Fruit fly (Drosophila melanogaster) whole organism, embryonic: Measurements from ENCODE around the gene Tasp1.
A peak's percentile ranks its signal among the peaks of the same experiment; 100 is the strongest.

ENCODE experiments used
- Ada2b ChIP-seq: fragments of 200-800 bp; sonication (Bioruptor generic); IDR thresholded peaks from 2 replicates; pipeline ENCODE4 v1.3.6; 2022; ENCODE audit warnings: missing biosample characterization, missing genetic modification characterization
- Atf-2 ChIP-seq: fragments of 200-800 bp; sonication (Bioruptor generic); optimal IDR thresholded peaks from 2 replicates; lab custom pipeline; 2016; ENCODE audit warnings: missing biosample characterization, missing genetic modification characterization
- CG10209 ChIP-seq: fragments of 200-800 bp; sonication (Bioruptor generic); optimal IDR thresholded peaks from 3 replicates; lab custom pipeline; 2017; ENCODE audit warnings: missing biosample characterization, mild to moderate bottlenecking, missing genetic modification characterization, missing genetic modification reagents
- CG1024 ChIP-seq: fragments of 200-800 bp; sonication (Bioruptor generic); IDR thresholded peaks from 2 replicates; pipeline ENCODE4 v1.3.6; 2022; ENCODE audit warnings: missing biosample characterization, missing genetic modification characterization
- CG10321 ChIP-seq: fragments of 200-800 bp; sonication (Bioruptor generic); IDR thresholded peaks from 2 replicates; pipeline ENCODE4 v1.3.6; 2022; ENCODE audit warnings: missing biosample characterization, missing genetic modification characterization
- CG11456 ChIP-seq: fragments of 200-800 bp; sonication (Bioruptor generic); IDR thresholded peaks from 3 replicates; pipeline ENCODE4 v1.3.6; 2022; ENCODE audit warnings: missing biosample characterization, missing genetic modification characterization
- CG11723 ChIP-seq: fragments of 200-800 bp; sonication (Bioruptor generic); optimal IDR thresholded peaks from 2 replicates; lab custom pipeline; 2017; ENCODE audit warnings: missing biosample characterization, mild to moderate bottlenecking, missing genetic modification characterization
- CG13624 ChIP-seq: fragments of 200-800 bp; sonication (Bioruptor generic); optimal IDR thresholded peaks from 2 replicates; lab custom pipeline; 2016; ENCODE audit warnings: missing biosample characterization, missing genetic modification characterization
- CG15514 ChIP-seq: fragments of 200-800 bp; sonication (Bioruptor generic); optimal IDR thresholded peaks from 3 replicates; lab custom pipeline; 2017; ENCODE audit warnings: missing biosample characterization, missing genetic modification characterization, mild to moderate bottlenecking, moderate library complexity, missing genetic modification reagents
- CG15696 ChIP-seq: fragments of 200-800 bp; sonication (Bioruptor generic); optimal IDR thresholded peaks from 2 replicates; lab custom pipeline; 2019; ENCODE audit warnings: missing biosample characterization, mild to moderate bottlenecking, missing genetic modification characterization, moderate library complexity
- CG17186 ChIP-seq: fragments of 200-800 bp; sonication (Bioruptor generic); optimal IDR thresholded peaks from 3 replicates; lab custom pipeline; 2017; ENCODE audit warnings: missing biosample characterization, missing genetic modification reagents, missing genetic modification characterization
- CG17328 ChIP-seq: fragments of 200-800 bp; sonication (Bioruptor generic); IDR thresholded peaks from 2 replicates; pipeline ENCODE4 v1.3.6; 2022; ENCODE audit warnings: missing biosample characterization, missing genetic modification characterization
- CG2129 ChIP-seq: fragments of 200-800 bp; sonication (Bioruptor generic); IDR thresholded peaks from 2 replicates; pipeline ENCODE4 v1.3.6; 2022; ENCODE audit warnings: missing biosample characterization, missing genetic modification characterization; ENCODE audit not compliant: partially characterized antibody
- CG33213 ChIP-seq: fragments of 200-800 bp; sonication (Bioruptor generic); optimal IDR thresholded peaks from 3 replicates; lab custom pipeline; 2016; ENCODE audit warnings: missing biosample characterization, missing genetic modification characterization
- CG4820 ChIP-seq: fragments of 200-800 bp; sonication (Bioruptor generic); optimal IDR thresholded peaks from 3 replicates; lab custom pipeline; 2016; ENCODE audit warnings: missing biosample characterization, missing genetic modification characterization
- CG4854 ChIP-seq: fragments of 200-800 bp; sonication (Bioruptor generic); optimal IDR thresholded peaks from 2 replicates; lab custom pipeline; 2016; ENCODE audit warnings: missing biosample characterization, missing genetic modification characterization, inconsistent platforms
- CG6272 ChIP-seq: fragments of 200-800 bp; sonication (Bioruptor generic); IDR thresholded peaks from 2 replicates; pipeline ENCODE4 v1.3.6; 2022; ENCODE audit warnings: missing biosample characterization, missing genetic modification characterization
- CG7745 ChIP-seq: fragments of 200-800 bp; sonication (Bioruptor generic); optimal IDR thresholded peaks from 2 replicates; lab custom pipeline; 2018; ENCODE audit warnings: missing biosample characterization, mild to moderate bottlenecking, missing genetic modification characterization, moderate library complexity
- CG7786 ChIP-seq: fragments of 200-800 bp; sonication (Bioruptor generic); optimal IDR thresholded peaks from 2 replicates; lab custom pipeline; 2016; ENCODE audit warnings: missing biosample characterization, missing genetic modification characterization
- CG9215 ChIP-seq: fragments of 200-800 bp; sonication (Bioruptor generic); IDR thresholded peaks from 2 replicates; pipeline ENCODE4 v1.3.6; 2022; ENCODE audit warnings: missing biosample characterization, missing genetic modification characterization
- CTCF ChIP-seq: fragments of 200-800 bp; sonication (Bioruptor generic); optimal IDR thresholded peaks from 2 replicates; lab custom pipeline; 2017; ENCODE audit warnings: missing biosample characterization, mild to moderate bottlenecking, missing genetic modification characterization, moderate library complexity
- Dp ChIP-seq: fragments of 200-800 bp; sonication (Bioruptor generic); optimal IDR thresholded peaks from 2 replicates; lab custom pipeline; 2018; ENCODE audit warnings: missing biosample characterization, mild to moderate bottlenecking, missing genetic modification characterization, moderate library complexity
- Gug ChIP-seq: fragments of 200-800 bp; sonication (Bioruptor generic); IDR thresholded peaks from 4 replicates; pipeline ENCODE4 v1.3.6; 2022; ENCODE audit warnings: missing biosample characterization, missing genetic modification characterization
- MTF-1 ChIP-seq: fragments of 200-800 bp; sonication (Bioruptor generic); optimal IDR thresholded peaks from 2 replicates; lab custom pipeline; 2018; ENCODE audit warnings: missing biosample characterization, mild to moderate bottlenecking, missing genetic modification characterization, borderline replicate concordance
- Sry-β ChIP-seq: fragments of 200-800 bp; sonication (Bioruptor generic); optimal IDR thresholded peaks from 2 replicates; lab custom pipeline; 2018; ENCODE audit warnings: missing biosample characterization, mild to moderate bottlenecking, missing genetic modification characterization, moderate library complexity
- Sry-δ ChIP-seq: fragments of 200-800 bp; sonication (Bioruptor generic); optimal IDR thresholded peaks from 2 replicates; lab custom pipeline; 2016; ENCODE audit warnings: missing biosample characterization, missing genetic modification characterization
- Stat92E ChIP-seq, 3 experiments: fragments of >200 bp in 2 of 3; fragments of 200-800 bp in 1 of 3; sonication (Bioruptor generic) in 1 of 3; optimal IDR thresholded peaks; 2 replicates each; lab custom pipeline; 2017 to 2019; ENCODE audit warnings: missing biosample characterization in 3 of 3, missing genetic modification characterization in 3 of 3, mild to moderate bottlenecking in 1 of 3, moderate library complexity in 1 of 3
- Taf1 ChIP-seq: fragments of 200-800 bp; sonication (Bioruptor generic); IDR thresholded peaks from 2 replicates; pipeline ENCODE4 v1.3.6; 2022; ENCODE audit warnings: missing biosample characterization, missing genetic modification characterization
- Xbp1 ChIP-seq: fragments of 200-800 bp; sonication (Bioruptor generic); optimal IDR thresholded peaks from 3 replicates; lab custom pipeline; 2016; ENCODE audit warnings: missing biosample characterization, mild to moderate bottlenecking, missing genetic modification characterization
- bab2 ChIP-seq: fragments of 200-800 bp; sonication (Bioruptor generic); optimal IDR thresholded peaks from 2 replicates; lab custom pipeline; 2016; ENCODE audit warnings: missing biosample characterization, missing genetic modification characterization
- chinmo ChIP-seq: fragments of 200-800 bp; sonication (Bioruptor generic); IDR thresholded peaks from 4 replicates; pipeline ENCODE4 v1.3.6; 2022; ENCODE audit warnings: missing biosample characterization, missing genetic modification characterization; ENCODE audit not compliant: partially characterized antibody
- crol ChIP-seq: fragments of 200-800 bp; sonication (Bioruptor generic); IDR thresholded peaks from 2 replicates; pipeline ENCODE4 v1.3.6; 2022; ENCODE audit warnings: missing biosample characterization, missing genetic modification characterization
- exex ChIP-seq: fragments of 200-800 bp; sonication (Bioruptor generic); optimal IDR thresholded peaks from 4 replicates; lab custom pipeline; 2018; ENCODE audit warnings: missing biosample characterization, mild to moderate bottlenecking, missing genetic modification characterization, moderate library complexity
- fd64A ChIP-seq: fragments of 200-800 bp; sonication (Bioruptor generic); optimal IDR thresholded peaks from 3 replicates; lab custom pipeline; 2018; ENCODE audit warnings: missing biosample characterization, mild to moderate bottlenecking, missing genetic modification characterization
- gsb ChIP-seq: fragments of 200-800 bp; sonication (Bioruptor generic); IDR thresholded peaks from 2 replicates; pipeline ENCODE4 v1.3.6; 2022; ENCODE audit warnings: missing biosample characterization, missing genetic modification characterization
- gsb-n ChIP-seq: fragments of 200-800 bp; sonication (Bioruptor generic); optimal IDR thresholded peaks from 3 replicates; lab custom pipeline; 2018; ENCODE audit warnings: missing biosample characterization, mild to moderate bottlenecking, missing genetic modification characterization
- lab ChIP-seq: fragments of 200-800 bp; sonication (Bioruptor generic); optimal IDR thresholded peaks from 3 replicates; lab custom pipeline; 2017; ENCODE audit warnings: missing biosample characterization, missing genetic modification characterization, mild to moderate bottlenecking, moderate library complexity, missing genetic modification reagents
- mam ChIP-seq: fragments of 200-800 bp; sonication (Bioruptor generic); optimal IDR thresholded peaks from 3 replicates; lab custom pipeline; 2016; ENCODE audit warnings: missing biosample characterization, missing genetic modification characterization
- otp ChIP-seq: fragments of 200-800 bp; sonication (Bioruptor generic); IDR thresholded peaks from 3 replicates; pipeline ENCODE4, ENCODE4 v1.3.6; 2022; ENCODE audit warnings: missing biosample characterization, missing genetic modification characterization
- pan ChIP-seq, 4 experiments: fragments of >200 bp in 3 of 4; fragments of 200-800 bp in 1 of 4; sonication (Bioruptor generic) in 1 of 4; optimal IDR thresholded peaks in 3 of 4; IDR thresholded peaks in 1 of 4; 2 replicates each; pipeline versions ENCODE4 v1.3.6 to Lab custom; 2017 to 2022; ENCODE audit warnings: missing biosample characterization in 2 of 4, missing genetic modification characterization in 2 of 4, mixed read lengths in 1 of 4
- pum ChIP-seq: fragments of 200-800 bp; sonication (Bioruptor generic); optimal IDR thresholded peaks from 2 replicates; lab custom pipeline; 2016; ENCODE audit warnings: missing biosample characterization, missing genetic modification characterization
- schlank ChIP-seq: fragments of 200-800 bp; sonication (Bioruptor generic); optimal IDR thresholded peaks from 2 replicates; lab custom pipeline; 2018; ENCODE audit warnings: missing biosample characterization, mild to moderate bottlenecking, missing genetic modification characterization
- stwl ChIP-seq: fragments of 200-800 bp; sonication (Bioruptor generic); optimal IDR thresholded peaks from 3 replicates; lab custom pipeline; 2018; ENCODE audit warnings: missing biosample characterization, mild to moderate bottlenecking, missing genetic modification characterization, moderate library complexity
- tap ChIP-seq: fragments of 200-800 bp; optimal IDR thresholded peaks from 3 replicates; lab custom pipeline; 2019; ENCODE audit warnings: missing biosample characterization, mild to moderate bottlenecking, missing genetic modification characterization, moderate library complexity
- toy ChIP-seq: fragments of 200-800 bp; sonication (Bioruptor generic); IDR thresholded peaks from 2 replicates; pipeline ENCODE4 v1.3.6; 2022; ENCODE audit warnings: missing biosample characterization, missing genetic modification characterization
- twi ChIP-seq: fragments of 200-800 bp; optimal IDR thresholded peaks from 2 replicates; lab custom pipeline; 2019; ENCODE audit warnings: missing biosample characterization, mild to moderate bottlenecking, missing genetic modification characterization, moderate library complexity
- unc-4 ChIP-seq: fragments of 200-800 bp; sonication (Bioruptor generic); IDR thresholded peaks from 2 replicates; pipeline ENCODE4 v1.3.6; 2022; ENCODE audit warnings: missing biosample characterization, missing genetic modification characterization; ENCODE audit not compliant: partially characterized antibody
- wek ChIP-seq: fragments of 200-800 bp; sonication (Bioruptor generic); optimal IDR thresholded peaks from 3 replicates; lab custom pipeline; 2018; ENCODE audit warnings: missing biosample characterization, mild to moderate bottlenecking, missing genetic modification characterization, moderate library complexity
- z ChIP-seq: fragments of 200-800 bp; sonication (Bioruptor generic); IDR thresholded peaks from 3 replicates; pipeline ENCODE4 v1.3.6; 2022; ENCODE audit warnings: missing biosample characterization, missing genetic modification characterization

Gene Tasp1

dm6 chr3L:16056101-16056891 lies 31.0 kb downstream of the Tasp1 start (continued):
- TF ChIP-seq Sry-β (peak; percentile 16), wek (GFP tag; lab: Kevin White, UChicago) (no peak), tap (tag; lab: Kevin White, UChicago) (no peak), CTCF (GFP tag; lab: Kevin White, UChicago) (no peak), Stat92E (GFP tag; optimal IDR thresholded peaks at IDR 0.05; lab: Kevin White, UChicago) (no peak), Gug (no peak), CG11456 (no peak), Ada2b (no peak), mam (no peak), bab2 (GFP tag; lab: Kevin White, UChicago) (peak; percentile 2), pum (GFP tag; lab: Kevin White, UChicago) (no peak), CG33213 (GFP tag; lab: Kevin White, UChicago) (no peak), chinmo (GFP tag; lab: Robert Waterston, UW) (0 out of 4 replicates have a peak, but pooled peaks have one; percentile 72), z (GFP tag; lab: Robert Waterston, UW) (0 out of 3 replicates have a peak, but pooled peaks have one; percentile 20), crol (GFP tag; lab: Robert Waterston, UW) (no peak), lab (peak; percentile 9), pan (optimal IDR thresholded peaks at IDR 0.05; lab: Kevin White, UChicago) (no peak), pan (GFP tag; optimal IDR thresholded peaks at IDR 0.05 in 1 of 2, IDR thresholded peaks at IDR 0.05 in 1 of 2) (no peak), CG7745 (tag; lab: Kevin White, UChicago) (peak; percentile 46), Dp (GFP tag; lab: Kevin White, UChicago) (no peak), otp (GFP tag; lab: Robert Waterston, UW) (no peak), CG10321 (no peak), gsb (GFP tag; lab: Robert Waterston, UW) (no peak), CG7786 (GFP tag; lab: Kevin White, UChicago) (no peak), CG4820 (GFP tag; lab: Kevin White, UChicago) (no peak), CG17186 (GFP tag; lab: Kevin White, UChicago) (no peak), CG15696 (tag; lab: Kevin White, UChicago) (peak; percentile 71), CG9215 (no peak), toy (GFP tag; lab: Robert Waterston, UW) (no peak), exex (no peak), CG17328 (GFP tag; lab: Robert Waterston, UW) (no peak), CG4854 (GFP tag; lab: Kevin White, UChicago) (no peak), CG2129 (no peak), CG10209 (GFP tag; lab: Kevin White, UChicago) (no peak), gsb-n (peak; percentile 35), CG13624 (no peak), schlank (tag; lab: Kevin White, UChicago) (no peak), twi (no peak), CG6272 (GFP tag; lab: Robert Waterston, UW) (no peak), CG15514 (GFP tag; lab: Kevin White, UChicago) (no peak), fd64A (GFP tag; lab: Kevin White, UChicago) (peak; percentile 56), Sry-δ (no peak), unc-4 (GFP tag; lab: Robert Waterston, UW) (no peak), Atf-2 (no peak), Taf1 (GFP tag; lab: Robert Waterston, UW) (no peak), Xbp1 (GFP tag; lab: Kevin White, UChicago) (no peak), CG11723 (no peak), stwl (tag; lab: Kevin White, UChicago) (peak; percentile 1), MTF-1 (GFP tag; lab: Kevin White, UChicago) (peak; percentile 7), CG1024 (GFP tag; lab: Robert Waterston, UW) (no peak)
